Fruit fly (Drosophila melanogaster) whole organism, embryonic: Measurements from ENCODE around the gene RpS30.

Experiments
- Adf1 ChIP-seq: fragments of 200-800 bp; sonication (Bioruptor generic); IDR thresholded peaks from 2 replicates; pipeline ENCODE4 v1.3.6; 2022; ENCODE audit warnings: missing biosample characterization, missing genetic modification characterization
- Asciz ChIP-seq: fragments of 200-800 bp; sonication (Bioruptor generic); optimal IDR thresholded peaks from 2 replicates; lab custom pipeline; 2017; ENCODE audit warnings: missing biosample characterization, mild to moderate bottlenecking, missing genetic modification characterization, missing genetic modification reagents
- Atf3 ChIP-seq: fragments of 200-800 bp; sonication (Bioruptor generic); optimal IDR thresholded peaks from 3 replicates; lab custom pipeline; 2016; ENCODE audit warnings: missing biosample characterization, missing genetic modification characterization
- Blimp-1 ChIP-seq: fragments of 200-800 bp; sonication (Bioruptor generic); optimal IDR thresholded peaks from 3 replicates; lab custom pipeline; 2018; ENCODE audit warnings: missing biosample characterization, missing genetic modification characterization, mild to moderate bottlenecking, moderate library complexity, missing genetic modification reagents
- Bteb2 ChIP-seq: fragments of 200-800 bp; sonication (Bioruptor generic); optimal IDR thresholded peaks from 2 replicates; lab custom pipeline; 2016; ENCODE audit warnings: missing biosample characterization, missing genetic modification characterization
- CG10366 ChIP-seq: fragments of 200-800 bp; sonication (Bioruptor generic); IDR thresholded peaks from 2 replicates; pipeline ENCODE4 v1.3.6; 2022; ENCODE audit warnings: missing biosample characterization, missing genetic modification characterization
- CG11695 ChIP-seq: fragments of 200-800 bp; sonication (Bioruptor generic); IDR thresholded peaks from 3 replicates; pipeline ENCODE4 v1.3.6; 2022; ENCODE audit warnings: missing biosample characterization, missing genetic modification characterization
- CG11696 ChIP-seq: fragments of 200-800 bp; sonication (Bioruptor generic); IDR thresholded peaks from 2 replicates; pipeline ENCODE4 v1.3.6; 2022; ENCODE audit warnings: missing biosample characterization, missing genetic modification characterization
- CG12155 ChIP-seq: fragments of 200-800 bp; sonication (Bioruptor generic); optimal IDR thresholded peaks from 3 replicates; lab custom pipeline; 2016; ENCODE audit warnings: missing biosample characterization, missing genetic modification characterization
- CG12769 ChIP-seq: fragments of 200-800 bp; sonication (Bioruptor generic); optimal IDR thresholded peaks from 2 replicates; lab custom pipeline; 2019; ENCODE audit warnings: missing biosample characterization, mild to moderate bottlenecking, missing genetic modification characterization, moderate library complexity
- CG14441 ChIP-seq: fragments of 200-800 bp; sonication (Bioruptor generic); IDR thresholded peaks from 2 replicates; pipeline ENCODE4 v1.3.6; 2022; ENCODE audit warnings: missing biosample characterization, missing genetic modification characterization
- CG15011 ChIP-seq: fragments of 200-800 bp; sonication (Bioruptor generic); optimal IDR thresholded peaks from 3 replicates; lab custom pipeline; 2018; ENCODE audit warnings: missing biosample characterization, mild to moderate bottlenecking, missing genetic modification characterization
- CG1529 ChIP-seq: fragments of 200-800 bp; sonication (Bioruptor generic); optimal IDR thresholded peaks from 3 replicates; lab custom pipeline; 2018; ENCODE audit warnings: missing biosample characterization, missing genetic modification characterization
- CG16815 ChIP-seq: fragments of 200-800 bp; sonication (Bioruptor generic); optimal IDR thresholded peaks from 3 replicates; lab custom pipeline; 2017; ENCODE audit warnings: missing biosample characterization, mild to moderate bottlenecking, missing genetic modification characterization
- CG16863 ChIP-seq: fragments of 200-800 bp; sonication (Bioruptor generic); optimal IDR thresholded peaks from 3 replicates; lab custom pipeline; 2016; ENCODE audit warnings: missing biosample characterization, missing genetic modification characterization
- CG1832 ChIP-seq: fragments of 200-800 bp; sonication (Bioruptor generic); optimal IDR thresholded peaks from 2 replicates; lab custom pipeline; 2017; ENCODE audit warnings: missing biosample characterization, mild to moderate bottlenecking, missing genetic modification characterization, inconsistent platforms
- CG18764 ChIP-seq: fragments of 200-800 bp; sonication (Bioruptor generic); optimal IDR thresholded peaks from 3 replicates; lab custom pipeline; 2016; ENCODE audit warnings: missing biosample characterization, missing genetic modification characterization
- CG30431 ChIP-seq: fragments of 200-800 bp; sonication (Bioruptor generic); optimal IDR thresholded peaks from 2 replicates; lab custom pipeline; 2017; ENCODE audit warnings: missing biosample characterization, missing genetic modification characterization
- CG31388 ChIP-seq: fragments of 200-800 bp; sonication (Bioruptor generic); optimal IDR thresholded peaks from 2 replicates; lab custom pipeline; 2016; ENCODE audit warnings: missing biosample characterization, missing genetic modification characterization
- CG3726 ChIP-seq: fragments of 200-800 bp; sonication (Bioruptor generic); IDR thresholded peaks from 3 replicates; pipeline ENCODE4, ENCODE4 v1.3.6; 2022; ENCODE audit warnings: missing biosample characterization, missing genetic modification characterization
- CG4360 ChIP-seq: fragments of 200-800 bp; sonication (Bioruptor generic); IDR thresholded peaks from 2 replicates; pipeline ENCODE4 v1.3.6; 2022; ENCODE audit warnings: missing biosample characterization, missing genetic modification characterization
- CG7271 ChIP-seq: fragments of 200-800 bp; sonication (Bioruptor generic); optimal IDR thresholded peaks from 2 replicates; lab custom pipeline; 2018; ENCODE audit warnings: missing biosample characterization, mild to moderate bottlenecking, missing genetic modification characterization, moderate library complexity
- CG8359 ChIP-seq: fragments of 200-800 bp; sonication (Bioruptor generic); optimal IDR thresholded peaks from 2 replicates; lab custom pipeline; 2017; ENCODE audit warnings: missing biosample characterization, mild to moderate bottlenecking, missing genetic modification characterization, borderline replicate concordance
- CG8765 ChIP-seq: fragments of 200-800 bp; sonication (Bioruptor generic); IDR thresholded peaks from 2 replicates; pipeline ENCODE4 v1.3.6; 2022; ENCODE audit warnings: missing biosample characterization, missing genetic modification characterization
- CG8924 ChIP-seq: fragments of 200-800 bp; optimal IDR thresholded peaks from 3 replicates; lab custom pipeline; 2019; ENCODE audit warnings: missing biosample characterization, mild to moderate bottlenecking, missing genetic modification characterization, moderate library complexity
- CG9817 ChIP-seq: fragments of 200-800 bp; sonication (Bioruptor generic); optimal IDR thresholded peaks from 2 replicates; lab custom pipeline; 2018; ENCODE audit warnings: missing biosample characterization, mild to moderate bottlenecking, missing genetic modification characterization, moderate library complexity
- CG9932 ChIP-seq: fragments of 200-800 bp; sonication (Bioruptor generic); IDR thresholded peaks from 2 replicates; pipeline ENCODE4 v1.3.6; 2022; ENCODE audit warnings: missing biosample characterization, missing genetic modification characterization
- D19A ChIP-seq: fragments of 200-800 bp; optimal IDR thresholded peaks from 3 replicates; lab custom pipeline; 2019; ENCODE audit warnings: missing biosample characterization, mild to moderate bottlenecking, missing genetic modification characterization, moderate library complexity
- Dp ChIP-seq: fragments of 200-800 bp; sonication (Bioruptor generic); optimal IDR thresholded peaks from 2 replicates; lab custom pipeline; 2018; ENCODE audit warnings: missing biosample characterization, mild to moderate bottlenecking, missing genetic modification characterization, moderate library complexity
- E2f1 ChIP-seq: fragments of 200-800 bp; sonication (Bioruptor generic); IDR thresholded peaks from 2 replicates; pipeline ENCODE4 v1.3.6; 2022; ENCODE audit warnings: missing biosample characterization, missing genetic modification characterization
- Lpt ChIP-seq: fragments of >200 bp; optimal IDR thresholded peaks from 2 replicates; lab custom pipeline; 2018; ENCODE audit warnings: missing biosample characterization, missing genetic modification characterization
- MBD-R2 ChIP-seq: fragments of 200-800 bp; sonication (Bioruptor generic); IDR thresholded peaks from 2 replicates; pipeline ENCODE4 v1.3.6; 2022; ENCODE audit warnings: missing biosample characterization, missing genetic modification characterization
- Med ChIP-seq: fragments of 200-800 bp; sonication (Bioruptor generic); peaks from one replicate; lab custom pipeline; 2016; ENCODE audit warnings: missing biosample characterization, missing genetic modification characterization, mild to moderate bottlenecking, inconsistent platforms, moderate library complexity
- Meics ChIP-seq: fragments of 200-800 bp; sonication (Bioruptor generic); optimal IDR thresholded peaks from 2 replicates; lab custom pipeline; 2017; ENCODE audit warnings: missing biosample characterization, mild to moderate bottlenecking, missing genetic modification characterization
- Oaz ChIP-seq: fragments of 200-800 bp; sonication (Bioruptor generic); IDR thresholded peaks from 2 replicates; pipeline ENCODE4 v1.3.6; 2022; ENCODE audit warnings: missing biosample characterization, missing genetic modification characterization
- Scr ChIP-seq: fragments of 200-800 bp; sonication (Bioruptor generic); IDR thresholded peaks from 2 replicates; pipeline ENCODE4 v1.3.6; 2022; ENCODE audit warnings: missing biosample characterization, missing genetic modification characterization; ENCODE audit not compliant: partially characterized antibody
- Sry-δ ChIP-seq: fragments of 200-800 bp; sonication (Bioruptor generic); optimal IDR thresholded peaks from 2 replicates; lab custom pipeline; 2016; ENCODE audit warnings: missing biosample characterization, missing genetic modification characterization
- ap ChIP-seq: fragments of 200-800 bp; sonication (Bioruptor generic); IDR thresholded peaks from 2 replicates; pipeline ENCODE4 v1.3.6; 2022; ENCODE audit warnings: missing biosample characterization, missing genetic modification characterization
- ara ChIP-seq: fragments of 200-800 bp; sonication (Bioruptor generic); IDR thresholded peaks from 2 replicates; pipeline ENCODE4 v1.3.6; 2022; ENCODE audit warnings: missing biosample characterization, missing genetic modification characterization
- az2 ChIP-seq: fragments of 200-800 bp; sonication (Bioruptor generic); optimal IDR thresholded peaks from 3 replicates; lab custom pipeline; 2016; ENCODE audit warnings: missing biosample characterization, missing genetic modification characterization
- bigmax ChIP-seq: fragments of 200-800 bp; sonication (Bioruptor generic); optimal IDR thresholded peaks from 2 replicates; lab custom pipeline; 2018; ENCODE audit warnings: missing biosample characterization, mild to moderate bottlenecking, missing genetic modification characterization
- chinmo ChIP-seq: fragments of 200-800 bp; sonication (Bioruptor generic); IDR thresholded peaks from 4 replicates; pipeline ENCODE4 v1.3.6; 2022; ENCODE audit warnings: missing biosample characterization, missing genetic modification characterization; ENCODE audit not compliant: partially characterized antibody
- disco-r ChIP-seq: fragments of 200-800 bp; sonication (Bioruptor generic); optimal IDR thresholded peaks from 2 replicates; lab custom pipeline; 2016; ENCODE audit warnings: missing biosample characterization, missing genetic modification characterization
- klu ChIP-seq: fragments of 200-800 bp; sonication (Bioruptor generic); IDR thresholded peaks from 2 replicates; pipeline ENCODE4 v1.3.6; 2022; ENCODE audit warnings: missing biosample characterization, missing genetic modification characterization
- lbe ChIP-seq: fragments of 200-800 bp; sonication (Bioruptor generic); optimal IDR thresholded peaks from 2 replicates; lab custom pipeline; 2016; ENCODE audit warnings: missing biosample characterization, mild to moderate bottlenecking, missing genetic modification characterization
- sc ChIP-seq, 3 experiments: fragments of >200 bp in 2 of 3; fragments of 200-800 bp in 1 of 3; sonication (Bioruptor generic) in 1 of 3; optimal IDR thresholded peaks; 2 replicates in 2 of 3; 3 replicates in 1 of 3; lab custom pipeline; 2017; ENCODE audit warnings: mild to moderate bottlenecking in 1 of 3, missing biosample characterization in 1 of 3, missing genetic modification characterization in 1 of 3, missing genetic modification reagents in 1 of 3
- slbo ChIP-seq: fragments of 200-800 bp; sonication (Bioruptor generic); IDR thresholded peaks from 2 replicates; pipeline ENCODE4 v1.3.6; 2022; ENCODE audit warnings: missing biosample characterization, missing genetic modification characterization
- tap ChIP-seq: fragments of 200-800 bp; optimal IDR thresholded peaks from 3 replicates; lab custom pipeline; 2019; ENCODE audit warnings: missing biosample characterization, mild to moderate bottlenecking, missing genetic modification characterization, moderate library complexity
- zen2 ChIP-seq: fragments of 200-800 bp; sonication (Bioruptor generic); IDR thresholded peaks from 3 replicates; pipeline ENCODE4 v1.3.6; 2022; ENCODE audit warnings: missing biosample characterization, missing genetic modification characterization; ENCODE audit not compliant: partially characterized antibody
- zf30C ChIP-seq: fragments of 200-800 bp; sonication (Bioruptor generic); optimal IDR thresholded peaks from 3 replicates; lab custom pipeline; 2018; ENCODE audit warnings: missing biosample characterization, mild to moderate bottlenecking, missing genetic modification characterization

Gene RpS30

dm6 chr3R:20829416-20830131 is 20.7 kb upstream of the RpS30 start (continued):
- TF ChIP-seq slbo (GFP tag; lab: Robert Waterston, UW) = peak; percentile 46
- no peak for TF ChIP-seq CG31388
- TF ChIP-seq Sry-δ (GFP tag; lab: Kevin White, UChicago) = no peak
- TF ChIP-seq klu (GFP tag; lab: Robert Waterston, UW) = no peak
- no peak for TF ChIP-seq CG4360 (GFP tag; lab: Robert Waterston, UW)
- TF ChIP-seq D19A (tag; lab: Kevin White, UChicago) = peak; percentile 31
- TF ChIP-seq ara (GFP tag; lab: Robert Waterston, UW) = no peak
- TF ChIP-seq chinmo (GFP tag; lab: Robert Waterston, UW) = peak; percentile 92
- TF ChIP-seq zen2 (GFP tag; lab: Robert Waterston, UW) = no peak
- TF ChIP-seq Meics = peak; percentile 53
- TF ChIP-seq sc (optimal IDR thresholded peaks at IDR 0.05; lab: Kevin White, UChicago) = no peak
- no peak for TF ChIP-seq sc (GFP tag; optimal IDR thresholded peaks at IDR 0.05; lab: Kevin White, UChicago)
- TF ChIP-seq CG7271 (tag; lab: Kevin White, UChicago) = no peak
- TF ChIP-seq disco-r (GFP tag; lab: Kevin White, UChicago) = no peak
- TF ChIP-seq Bteb2 = no peak
- peak; percentile 61 for TF ChIP-seq CG9932 (GFP tag; lab: Robert Waterston, UW)
- no peak for TF ChIP-seq Blimp-1 (GFP tag; lab: Kevin White, UChicago)
- TF ChIP-seq CG14441 = 0 out of 2 replicates have a peak, but pooled peaks have one; percentile 34
- TF ChIP-seq CG9817 (tag; lab: Kevin White, UChicago) = no peak
- no peak for TF ChIP-seq CG8359 (GFP tag; lab: Kevin White, UChicago)
- peak; percentile 47 for TF ChIP-seq bigmax
- no peak for TF ChIP-seq Oaz (GFP tag; lab: Robert Waterston, UW)
- no peak for TF ChIP-seq CG16863 (GFP tag; lab: Kevin White, UChicago)
- TF ChIP-seq CG11695 (GFP tag; lab: Robert Waterston, UW) = no peak
- no peak for TF ChIP-seq Dp
- TF ChIP-seq tap = no peak
- no peak for TF ChIP-seq Scr (GFP tag; lab: Robert Waterston, UW)
- TF ChIP-seq CG12769 (tag; lab: Kevin White, UChicago) = peak; percentile 95
- TF ChIP-seq CG18764 (GFP tag; lab: Kevin White, UChicago) = no peak
- TF ChIP-seq CG10366 (GFP tag; lab: Robert Waterston, UW) = no peak
- no peak for TF ChIP-seq CG1832
- peak; percentile 41 for TF ChIP-seq CG16815 (GFP tag; lab: Kevin White, UChicago)
- no peak for TF ChIP-seq Atf3 (GFP tag; lab: Kevin White, UChicago)
- no peak for TF ChIP-seq Asciz (GFP tag; lab: Kevin White, UChicago)
- TF ChIP-seq CG11696 (GFP tag; lab: Robert Waterston, UW) = no peak
- TF ChIP-seq Adf1 (GFP tag; lab: Robert Waterston, UW) = peak; percentile 83
- TF ChIP-seq Med (GFP tag; lab: Kevin White, UChicago) = peak; percentile 93
- no peak for TF ChIP-seq CG12155 (GFP tag; lab: Kevin White, UChicago)
- TF ChIP-seq Lpt (GFP tag; lab: Kevin White, UChicago) = no peak
- TF ChIP-seq zf30C (GFP tag; lab: Kevin White, UChicago) = no peak
- TF ChIP-seq CG30431 (GFP tag; lab: Kevin White, UChicago) = no peak
- no peak for TF ChIP-seq CG1529
- TF ChIP-seq E2f1 (GFP tag; lab: Robert Waterston, UW) = no peak
- no peak for TF ChIP-seq lbe (GFP tag; lab: Kevin White, UChicago)
- TF ChIP-seq CG15011 = no peak
- TF ChIP-seq MBD-R2 = peak; percentile 17; the same call in 1 of the 2 replicates
- peak; percentile 20 for TF ChIP-seq az2
- TF ChIP-seq CG3726 (GFP tag; lab: Robert Waterston, UW) = no peak
- TF ChIP-seq CG8765 (GFP tag; lab: Robert Waterston, UW) = no peak
- no peak for TF ChIP-seq CG8924 (tag; lab: Kevin White, UChicago)
- TF ChIP-seq ap (GFP tag; lab: Robert Waterston, UW) = no peak
